Worm (Caenorhabditis elegans) whole organism, early embryonic: ENCODE measurements around the gene shw-3.

Experiments
- B0310.2 ChIP-seq: sonication (generic microtip); optimal IDR thresholded peaks from 2 replicates; lab custom pipeline; 2016; ENCODE audit warnings: mild to moderate bottlenecking, missing genetic modification characterization, missing compliant biosample characterization
- F13C5.2 ChIP-seq: sonication (generic microtip); optimal IDR thresholded peaks from 2 replicates; lab custom pipeline; 2017; ENCODE audit warnings: mild to moderate bottlenecking, missing genetic modification characterization, inconsistent platforms, missing compliant biosample characterization
- aly-1 ChIP-seq: sonication (generic microtip); optimal IDR thresholded peaks from 2 replicates; lab custom pipeline; 2016; ENCODE audit warnings: missing genetic modification characterization, missing compliant biosample characterization
- ama-1 ChIP-seq: fragments of 150-350 bp; optimal IDR thresholded peaks from 2 replicates; lab custom pipeline; 2014
- ceh-13 ChIP-seq: fragments of 200-800 bp; sonication (Bioruptor generic); optimal IDR thresholded peaks from 2 replicates; lab custom pipeline; 2018; ENCODE audit warnings: mild to moderate bottlenecking, missing genetic modification characterization, missing compliant biosample characterization
- ceh-36 ChIP-seq: sonication (generic microtip); optimal IDR thresholded peaks from 2 replicates; lab custom pipeline; 2016; ENCODE audit warnings: missing genetic modification characterization, inconsistent platforms, missing compliant biosample characterization
- ets-7 ChIP-seq: sonication (generic microtip); optimal IDR thresholded peaks from 2 replicates; lab custom pipeline; 2016; ENCODE audit warnings: missing genotype, missing genetic modification characterization, missing compliant biosample characterization
- flt-1 ChIP-seq: fragments of 200-800 bp; sonication (Bioruptor generic); IDR thresholded peaks from 2 replicates; pipeline ENCODE4 v1.3.6; 2022; ENCODE audit warnings: missing genetic modification characterization, missing compliant biosample characterization
- hmbx-1 ChIP-seq: sonication (generic microtip); optimal IDR thresholded peaks from 2 replicates; lab custom pipeline; 2016; ENCODE audit warnings: mild to moderate bottlenecking, missing genetic modification characterization, missing compliant biosample characterization
- hmg-4 ChIP-seq: fragments of 200-800 bp; sonication (Bioruptor generic); optimal IDR thresholded peaks from 2 replicates; lab custom pipeline; 2018; ENCODE audit warnings: mild to moderate bottlenecking, missing genetic modification characterization, missing compliant biosample characterization
- hnd-1 ChIP-seq: sonication (generic microtip); optimal IDR thresholded peaks from 2 replicates; lab custom pipeline; 2016; ENCODE audit warnings: missing genetic modification characterization, missing compliant biosample characterization
- pes-1 ChIP-seq: fragments of 200-800 bp; sonication (Bioruptor generic); IDR thresholded peaks from 2 replicates; pipeline ENCODE4 v1.3.6; 2022; ENCODE audit warnings: missing genetic modification reagents, missing genetic modification characterization, missing compliant biosample characterization
- scrt-1 ChIP-seq: fragments of 200-800 bp; sonication (Bioruptor generic); IDR thresholded peaks from 2 replicates; pipeline ENCODE4 v1.3.6; 2022; ENCODE audit warnings: missing genetic modification characterization, missing compliant biosample characterization
- sea-1 ChIP-seq: fragments of 200-800 bp; sonication (Bioruptor generic); conservative IDR thresholded peaks from 2 replicates; pipeline ENCODE4 v1.3.6; 2022; ENCODE audit warnings: missing genetic modification characterization, missing compliant biosample characterization
- tbx-11 ChIP-seq: fragments of 200-800 bp; sonication (Bioruptor generic); IDR thresholded peaks from 2 replicates; pipeline ENCODE4 v1.3.6; 2022; ENCODE audit warnings: missing genetic modification characterization, missing compliant biosample characterization
- tbx-37 ChIP-seq: fragments of 200-800 bp; sonication (Bioruptor generic); conservative IDR thresholded peaks from 2 replicates; pipeline ENCODE4 v1.3.6; 2022; ENCODE audit warnings: missing genetic modification reagents, missing genetic modification characterization, missing compliant biosample characterization
- tra-4 ChIP-seq: sonication (generic microtip); optimal IDR thresholded peaks from 2 replicates; lab custom pipeline; 2017; ENCODE audit warnings: missing genetic modification characterization, missing compliant biosample characterization

shw-3 gene

DNA sequence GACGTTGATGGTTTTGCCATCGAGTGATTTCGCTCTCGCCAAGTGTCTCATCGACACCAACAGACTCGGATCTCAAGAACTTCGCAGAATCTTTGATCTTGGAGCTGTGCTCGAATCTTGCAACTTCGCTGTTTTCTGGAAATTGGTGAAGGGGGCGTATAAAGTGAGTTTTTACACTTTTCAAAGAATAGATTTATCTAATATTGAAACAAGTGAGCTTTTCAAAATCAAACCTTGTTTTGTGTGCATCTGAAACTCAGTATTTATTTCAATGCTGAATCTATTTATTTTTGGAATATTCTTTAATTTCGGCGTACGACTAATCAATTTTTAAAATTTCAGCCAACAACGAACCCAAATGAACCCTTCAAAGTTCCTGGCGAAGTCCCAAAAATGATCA, 32.7 kb downstream of the shw-3 start:
- TF ChIP-seq ets-7 (no peak), scrt-1 (no peak), tra-4 (tag; lab: Kevin White, UChicago) (no peak), flt-1 (GFP tag; lab: Robert Waterston, UW) (no peak), hmbx-1 (tag; lab: Kevin White, UChicago) (no peak), F13C5.2 (tag; lab: Kevin White, UChicago) (no peak), sea-1 (GFP tag; lab: Robert Waterston, UW) (no peak), pes-1 (GFP tag; lab: Robert Waterston, UW) (no peak), hmg-4 (GFP tag; lab: Kevin White, UChicago) (no peak), hnd-1 (tag; lab: Kevin White, UChicago) (no peak), aly-1 (tag; lab: Kevin White, UChicago) (no peak), B0310.2 (tag; lab: Kevin White, UChicago) (no peak), tbx-11 (GFP tag; lab: Robert Waterston, UW) (no peak), ceh-36 (tag; lab: Kevin White, UChicago) (no peak), ama-1 (no peak), tbx-37 (GFP tag; lab: Robert Waterston, UW) (no peak), ceh-13 (no peak)

ce11 chrV:12953702-12954101, 33.3 kb downstream of the shw-3 start, which contains the start of gene eif-3.K:
TSS of gene eif-3.K (plus strand) at chrV:12954002.
- TF ChIP-seq ama-1 (no peak), tbx-37 (GFP tag; lab: Robert Waterston, UW) (no peak), flt-1 (GFP tag; lab: Robert Waterston, UW) (no peak), tra-4 (tag; lab: Kevin White, UChicago) (no peak), tbx-11 (GFP tag; lab: Robert Waterston, UW) (no peak)

DNA sequence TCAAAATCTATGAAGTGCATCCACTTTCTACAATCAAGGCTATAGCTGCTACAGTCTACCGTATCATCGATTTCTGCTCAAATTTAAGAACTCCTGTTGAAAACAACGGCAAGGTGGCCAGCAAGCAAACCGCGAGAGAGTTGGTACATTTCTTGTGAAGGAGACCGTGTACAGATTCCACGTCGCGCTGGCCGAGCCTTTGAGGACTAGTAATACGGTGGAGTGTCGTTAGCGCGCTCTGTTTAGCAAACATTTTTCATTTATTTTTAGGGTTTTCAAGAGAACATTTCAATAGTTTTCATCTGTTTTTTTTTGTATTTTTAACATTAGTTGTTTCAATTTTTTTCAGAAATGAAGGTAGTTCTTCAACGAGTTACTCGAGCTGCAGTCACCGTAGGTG, 34.7 kb downstream of the shw-3 start, which contains the start of gene pqn-68:
Gene pqn-68 (plus strand): TSS at position 350 of the 400 bp plus-strand sequence.
- TF ChIP-seq F13C5.2 (tag; lab: Kevin White, UChicago) (no peak), ceh-13 (no peak), B0310.2 (tag; lab: Kevin White, UChicago) (no peak), hnd-1 (tag; lab: Kevin White, UChicago) (no peak), aly-1 (tag; lab: Kevin White, UChicago) (no peak), sea-1 (GFP tag; lab: Robert Waterston, UW) (no peak), ceh-36 (tag; lab: Kevin White, UChicago) (no peak), flt-1 (GFP tag; lab: Robert Waterston, UW) (no peak), pes-1 (GFP tag; lab: Robert Waterston, UW) (no peak), tbx-37 (GFP tag; lab: Robert Waterston, UW) (no peak; the same call in 1 of the 2 replicates), hmg-4 (GFP tag; lab: Kevin White, UChicago) (no peak), hmbx-1 (tag; lab: Kevin White, UChicago) (no peak), tra-4 (tag; lab: Kevin White, UChicago) (no peak), tbx-11 (GFP tag; lab: Robert Waterston, UW) (no peak), ets-7 (no peak)

DNA sequence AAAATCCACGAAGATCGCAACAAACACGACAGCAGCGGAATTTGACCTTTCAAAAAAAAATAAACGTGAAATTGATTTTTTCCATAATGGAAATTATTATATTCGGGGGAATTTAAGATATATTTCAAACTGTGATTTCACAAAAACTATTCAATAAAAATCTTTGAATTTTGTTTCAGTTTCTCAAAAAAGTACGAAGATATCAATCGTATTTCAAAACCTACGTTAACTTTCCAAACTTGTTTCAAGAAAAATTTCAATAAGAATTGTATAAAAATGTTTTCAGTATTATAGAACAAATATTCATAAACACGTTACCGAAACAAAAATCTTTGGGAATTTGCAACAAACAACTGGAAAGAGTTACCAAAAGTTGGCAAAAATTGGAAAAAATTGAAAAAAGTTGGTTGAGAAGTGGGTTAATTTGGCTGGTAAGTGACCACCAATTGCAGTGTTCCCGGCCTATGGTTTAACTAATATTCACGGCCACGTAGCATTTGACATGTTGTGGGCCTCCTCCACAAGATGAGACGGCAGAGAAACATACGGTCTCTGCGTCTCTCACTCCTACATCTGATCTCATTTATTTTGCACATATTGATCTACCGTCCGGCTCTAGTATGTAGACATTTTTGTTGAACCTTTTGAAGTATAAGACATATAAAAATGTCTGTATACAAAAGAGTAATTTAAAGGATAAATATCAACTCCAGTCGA, 36.0 kb downstream of the shw-3 start, which contains the start of the genes T16G1.9 and T16G1.18:
Gene T16G1.9 (minus strand): TSS at position 51 of the 717 bp plus-strand sequence.
Gene T16G1.18 (plus strand): TSS at position 493 of the 717 bp plus-strand sequence.
- TF ChIP-seq hmg-4 (GFP tag; lab: Kevin White, UChicago) (no peak), F13C5.2 (tag; lab: Kevin White, UChicago) (peak; percentile 56)

DNA sequence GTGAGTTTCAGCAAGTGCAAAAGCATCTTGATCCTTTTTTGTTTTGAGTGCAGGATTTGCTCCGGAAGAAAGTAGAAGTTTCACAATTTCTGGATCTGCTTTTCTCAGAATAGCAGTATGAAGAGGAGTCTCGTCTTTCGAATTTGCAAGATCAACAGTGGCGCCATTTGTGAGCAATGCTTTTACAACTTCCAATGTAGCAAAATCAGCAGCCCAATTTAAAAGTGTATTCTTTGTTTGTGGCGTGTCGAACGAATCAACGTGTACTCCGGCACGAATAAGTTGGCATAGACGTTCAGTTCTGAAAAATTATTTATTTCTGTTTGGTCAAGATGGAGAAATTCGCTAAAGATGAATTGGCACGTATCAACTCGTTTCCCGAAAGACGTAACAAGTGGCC, 37.4 kb downstream of the shw-3 start, which contains the start of gene T16G1.13:
Gene T16G1.13 (plus strand): TSS at position 301 of the 400 bp plus-strand sequence.
- TF ChIP-seq hmg-4 (GFP tag; lab: Kevin White, UChicago) (no peak), sea-1 (GFP tag; lab: Robert Waterston, UW) (no peak), ceh-36 (tag; lab: Kevin White, UChicago) (no peak), B0310.2 (tag; lab: Kevin White, UChicago) (no peak), hmbx-1 (tag; lab: Kevin White, UChicago) (no peak), hnd-1 (tag; lab: Kevin White, UChicago) (no peak), F13C5.2 (tag; lab: Kevin White, UChicago) (no peak), flt-1 (GFP tag; lab: Robert Waterston, UW) (no peak), ceh-13 (no peak), tbx-37 (GFP tag; lab: Robert Waterston, UW) (no peak), ets-7 (no peak), tbx-11 (GFP tag; lab: Robert Waterston, UW) (no peak)

ce11 chrV:12944775-12945174, 42.2 kb downstream of the shw-3 start, which contains the start of gene grl-2:
TSS of gene grl-2 (plus strand) at chrV:12945075.
- TF ChIP-seq flt-1 (GFP tag; lab: Robert Waterston, UW): no peak
- no peak for TF ChIP-seq ceh-13
- TF ChIP-seq tra-4 (tag; lab: Kevin White, UChicago): no peak
- TF ChIP-seq pes-1 (GFP tag; lab: Robert Waterston, UW): no peak
- no peak for TF ChIP-seq tbx-11 (GFP tag; lab: Robert Waterston, UW)
- TF ChIP-seq ets-7: no peak
- TF ChIP-seq ceh-36 (tag; lab: Kevin White, UChicago): no peak
- no peak for TF ChIP-seq scrt-1
- TF ChIP-seq tbx-37 (GFP tag; lab: Robert Waterston, UW): no peak
- TF ChIP-seq hmbx-1 (tag; lab: Kevin White, UChicago): no peak
- no peak for TF ChIP-seq B0310.2 (tag; lab: Kevin White, UChicago)
- no peak for TF ChIP-seq sea-1 (GFP tag; lab: Robert Waterston, UW)
- no peak for TF ChIP-seq aly-1 (tag; lab: Kevin White, UChicago)
- no peak for TF ChIP-seq hnd-1 (tag; lab: Kevin White, UChicago)
- TF ChIP-seq F13C5.2 (tag; lab: Kevin White, UChicago): no peak
- no peak for TF ChIP-seq hmg-4 (GFP tag; lab: Kevin White, UChicago)
- no peak for TF ChIP-seq ama-1
